Worm (Caenorhabditis elegans): ENCODE measurements around the gene Y57G7A.11.

DNA sequence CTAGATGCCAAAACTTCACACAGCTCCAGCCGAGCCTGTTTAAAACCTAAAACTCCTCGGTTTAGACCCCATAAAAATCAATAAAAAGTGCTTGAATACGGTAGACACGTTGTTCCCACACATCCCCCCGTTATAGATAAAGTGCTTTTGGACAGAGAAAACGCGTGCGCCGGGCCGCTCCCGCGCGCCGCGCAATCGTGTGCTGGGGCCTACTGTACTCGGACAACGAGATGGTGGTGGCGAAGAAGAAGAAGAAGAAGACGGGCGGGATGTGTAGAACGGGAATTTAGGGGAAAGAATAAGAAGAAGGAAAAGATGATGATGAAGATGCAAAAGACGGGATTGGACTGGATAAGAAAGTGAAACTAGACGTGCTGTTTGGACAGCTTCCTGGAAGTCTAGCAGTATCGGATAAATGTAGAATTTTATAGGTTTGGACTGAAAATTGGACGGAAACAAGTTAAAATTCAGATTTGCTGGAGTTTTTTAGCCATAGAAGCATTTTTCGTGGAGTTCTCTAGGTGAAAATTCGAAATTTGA is 32.2 kb downstream of the Y57G7A.11 start:
- no peak for TF ChIP-seq aly-2 (tag; optimal IDR thresholded peaks at IDR 0.05)
- TF ChIP-seq fos-1 (tag; optimal IDR thresholded peaks at IDR 0.05) = no peak
- no peak for TF ChIP-seq nhr-76 (tag; optimal IDR thresholded peaks at IDR 0.05)
- no peak for TF ChIP-seq egl-27 (tag; optimal IDR thresholded peaks at IDR 0.05)
- no peak for TF ChIP-seq skn-1 (tag; optimal IDR thresholded peaks at IDR 0.05)
- TF ChIP-seq nhr-11 (tag; optimal IDR thresholded peaks at IDR 0.05) = no peak
- TF ChIP-seq unc-62 (GFP tag; optimal IDR thresholded peaks at IDR 0.05) = no peak
- no peak for TF ChIP-seq ceh-16 (tag; optimal IDR thresholded peaks at IDR 0.05)
- TF ChIP-seq nhr-28 (tag; optimal IDR thresholded peaks at IDR 0.05) = no peak
- TF ChIP-seq tbx-2 (tag; optimal IDR thresholded peaks at IDR 0.05) = no peak
- TF ChIP-seq fkh-10 (GFP tag; optimal IDR thresholded peaks at IDR 0.05) = no peak

Data from whole organism, L3 larva.